Worm (Caenorhabditis elegans) whole organism, midembryonic: Measurements from ENCODE around the gene npr-38.

ENCODE experiments used
- T22C8.4 ChIP-seq: fragments of 200-800 bp; sonication (Bioruptor generic); IDR thresholded peaks from 2 replicates; pipeline ENCODE4 v1.3.6; 2022; ENCODE audit warnings: missing genetic modification characterization, missing compliant biosample characterization
- cog-1 ChIP-seq: sonication (generic microtip); optimal IDR thresholded peaks from 2 replicates; lab custom pipeline; 2016; ENCODE audit warnings: missing genetic modification characterization, missing compliant biosample characterization
- tab-1 ChIP-seq: fragments of 200-800 bp; sonication (Bioruptor generic); IDR thresholded peaks from 2 replicates; pipeline ENCODE4 v1.3.6; 2022; ENCODE audit warnings: missing genetic modification characterization, missing compliant biosample characterization
- ztf-23 ChIP-seq: fragments of 200-800 bp; sonication (Bioruptor generic); IDR thresholded peaks from 2 replicates; pipeline ENCODE4 v1.3.6; 2022; ENCODE audit warnings: missing genetic modification reagents, missing genetic modification characterization, missing compliant biosample characterization
- ztf-29 ChIP-seq: fragments of 200-800 bp; sonication (Bioruptor generic); IDR thresholded peaks from 2 replicates; pipeline ENCODE4 v1.3.6; 2022; ENCODE audit warnings: missing genetic modification reagents, missing genetic modification characterization, missing compliant biosample characterization

DNA sequence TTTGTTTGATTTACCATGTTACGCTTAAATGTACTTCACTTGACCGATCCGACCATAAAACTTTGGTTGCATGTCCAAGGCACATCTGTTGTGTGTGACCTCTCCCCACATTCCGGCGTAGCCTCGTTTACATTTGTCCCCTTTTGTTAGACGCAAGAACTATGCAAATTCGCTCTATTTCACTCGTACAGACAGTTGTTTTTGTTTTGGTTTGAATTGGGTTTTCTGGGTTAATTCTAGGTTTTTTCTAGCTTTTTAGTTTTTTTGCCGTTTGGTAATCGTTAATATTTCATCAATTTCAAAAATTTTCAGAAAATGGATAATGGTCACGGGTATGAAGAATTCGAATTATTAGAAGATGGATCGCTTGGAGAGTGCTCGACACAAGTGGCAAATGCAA lies 18.7 kb upstream of the npr-38 start, which contains the start of gene mom-1:
- TF ChIP-seq ztf-29 (GFP tag; lab: Robert Waterston, UW) (no peak), ztf-23 (GFP tag; lab: Robert Waterston, UW) (no peak), tab-1 (GFP tag; lab: Robert Waterston, UW) (no peak), T22C8.4 (no peak), cog-1 (tag; lab: Kevin White, UChicago) (no peak)
